Worm (Caenorhabditis elegans): Measurements from ENCODE around the gene Y50E8A.12.

DNA sequence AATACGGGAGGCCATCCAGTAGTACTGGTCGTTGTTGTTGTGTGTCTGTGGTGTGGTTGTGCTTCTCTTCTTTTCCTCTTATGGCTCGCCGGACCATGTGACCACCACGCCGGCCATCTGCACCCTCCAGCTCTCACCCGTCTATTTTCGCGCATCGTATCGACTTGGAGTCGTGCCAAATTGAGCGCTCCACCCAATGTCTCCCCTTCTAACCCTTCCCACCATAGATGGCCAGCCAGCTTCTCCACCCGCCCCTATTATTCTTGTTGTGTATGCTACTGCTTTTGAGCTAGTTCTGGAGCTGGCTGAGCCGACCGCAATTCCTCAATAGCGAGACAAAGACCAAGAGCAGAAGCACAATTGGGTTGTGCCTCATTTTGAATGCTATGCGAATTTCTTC, 49.2 kb upstream of the Y50E8A.12 start:
- TF ChIP-seq skn-1 (tag; optimal IDR thresholded peaks at IDR 0.05) (no peak), nhr-6 (tag; optimal IDR thresholded peaks at IDR 0.05) (no peak), aly-2 (tag; optimal IDR thresholded peaks at IDR 0.05) (no peak), hlh-11 (tag; optimal IDR thresholded peaks at IDR 0.05) (peak; percentile 20), ztf-11 (tag; optimal IDR thresholded peaks at IDR 0.05) (no peak), nhr-237 (tag; optimal IDR thresholded peaks at IDR 0.05) (no peak), dpl-1 (GFP tag; optimal IDR thresholded peaks at IDR 0.05) (no peak), ZK546.5 (tag; optimal IDR thresholded peaks at IDR 0.05) (no peak), nhr-76 (tag; optimal IDR thresholded peaks at IDR 0.05) (no peak), nhr-25 (tag; optimal IDR thresholded peaks at IDR 0.05; ENCODE audit: borderline replicate concordance, insufficient read depth) (no peak), ceh-32 (tag; optimal IDR thresholded peaks at IDR 0.05; ENCODE audit: poor library complexity) (no peak), ces-1 (GFP tag; optimal IDR thresholded peaks at IDR 0.05) (no peak)
